Worm (Caenorhabditis elegans): ENCODE data around the gene W02B12.1.

Gene W02B12.1

DNA sequence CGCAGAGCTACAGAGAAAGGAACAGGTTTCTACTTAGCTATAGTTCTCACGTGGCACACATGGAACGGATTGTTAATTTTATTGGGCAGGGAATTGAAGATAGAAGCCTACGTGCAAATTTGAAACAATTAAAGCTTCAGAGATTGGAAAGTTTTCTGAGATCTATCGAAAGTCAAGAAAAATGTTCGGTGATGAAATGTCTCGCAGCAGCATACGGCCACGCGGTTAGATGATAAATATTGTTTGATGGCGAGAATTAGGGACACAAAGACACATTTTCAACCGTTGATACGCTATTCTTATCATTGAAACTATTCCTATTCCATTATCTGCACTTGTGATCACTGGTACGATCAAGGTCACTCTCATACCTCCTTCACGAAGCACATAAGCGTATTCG lies 23.7 kb downstream of the W02B12.1 start:
- no peak for TF ChIP-seq tbx-37 (GFP tag; conservative IDR thresholded peaks at IDR 0.05)
- TF ChIP-seq tra-4 (tag; optimal IDR thresholded peaks at IDR 0.05), result no peak
- no peak for TF ChIP-seq pes-1 (GFP tag; IDR thresholded peaks at IDR 0.05)
- TF ChIP-seq ceh-13 (GFP tag; optimal IDR thresholded peaks at IDR 0.05), result no peak
- TF ChIP-seq aly-1 (tag; optimal IDR thresholded peaks at IDR 0.05), result no peak
- TF ChIP-seq scrt-1 (GFP tag; IDR thresholded peaks at IDR 0.05), result no peak
- TF ChIP-seq tbx-11 (GFP tag; IDR thresholded peaks at IDR 0.05), result no peak
- no peak for TF ChIP-seq flt-1 (GFP tag; IDR thresholded peaks at IDR 0.05)
- no peak for TF ChIP-seq hmbx-1 (tag; optimal IDR thresholded peaks at IDR 0.05)
- TF ChIP-seq ets-7 (tag; optimal IDR thresholded peaks at IDR 0.05), result no peak
- no peak for TF ChIP-seq sea-1 (GFP tag; conservative IDR thresholded peaks at IDR 0.05)
- TF ChIP-seq B0310.2 (tag; optimal IDR thresholded peaks at IDR 0.05), result no peak
- TF ChIP-seq F13C5.2 (tag; optimal IDR thresholded peaks at IDR 0.05), result no peak
- no peak for TF ChIP-seq hnd-1 (tag; optimal IDR thresholded peaks at IDR 0.05)

DNA sequence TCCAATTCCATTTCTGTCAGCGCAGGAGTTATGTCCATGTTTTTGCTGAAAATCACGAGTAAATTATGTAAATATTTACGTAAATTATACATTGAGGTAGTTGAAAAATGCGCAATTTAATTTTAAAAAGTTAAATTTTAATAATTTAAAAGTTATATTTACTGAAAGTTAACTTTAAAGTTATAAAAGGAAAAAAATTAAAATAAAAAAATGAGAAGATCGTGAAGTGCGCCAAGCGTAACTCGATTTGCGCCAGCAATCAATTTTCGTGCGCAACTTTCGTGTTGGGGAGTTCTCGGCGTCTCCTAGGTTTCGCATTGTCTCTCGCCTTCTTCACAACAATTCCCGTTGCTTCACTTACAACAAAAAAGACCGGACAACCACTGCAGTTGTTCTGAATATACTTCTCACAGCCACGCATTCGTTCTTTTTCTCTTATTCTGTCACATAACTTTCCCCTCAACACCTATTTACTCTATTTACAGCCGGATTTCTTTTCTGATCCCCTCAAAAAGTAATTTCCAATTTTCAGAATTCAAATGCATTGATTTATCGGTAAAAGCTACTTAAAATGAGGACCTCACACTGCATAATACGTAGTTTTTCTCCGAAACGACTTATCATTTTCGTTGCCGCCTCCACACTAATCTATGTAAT lies 24.8 kb downstream of the W02B12.1 start, which contains the start of the genes metl-1 and W02B12.11:
Gene metl-1, minus strand, starts transcription at position 51 of the 657 bp plus-strand sequence.
Gene W02B12.11, plus strand, starts transcription at position 337 of the 657 bp plus-strand sequence.
- TF ChIP-seq flt-1 (GFP tag; IDR thresholded peaks at IDR 0.05) (peak; percentile 72), hmg-4 (GFP tag; optimal IDR thresholded peaks at IDR 0.05) (peak; percentile 22), tbx-37 (GFP tag; conservative IDR thresholded peaks at IDR 0.05) (peak; percentile 62; the same call in 1 of the 2 replicates), F13C5.2 (tag; optimal IDR thresholded peaks at IDR 0.05) (peak; percentile 44), aly-1 (tag; optimal IDR thresholded peaks at IDR 0.05) (no peak)

DNA sequence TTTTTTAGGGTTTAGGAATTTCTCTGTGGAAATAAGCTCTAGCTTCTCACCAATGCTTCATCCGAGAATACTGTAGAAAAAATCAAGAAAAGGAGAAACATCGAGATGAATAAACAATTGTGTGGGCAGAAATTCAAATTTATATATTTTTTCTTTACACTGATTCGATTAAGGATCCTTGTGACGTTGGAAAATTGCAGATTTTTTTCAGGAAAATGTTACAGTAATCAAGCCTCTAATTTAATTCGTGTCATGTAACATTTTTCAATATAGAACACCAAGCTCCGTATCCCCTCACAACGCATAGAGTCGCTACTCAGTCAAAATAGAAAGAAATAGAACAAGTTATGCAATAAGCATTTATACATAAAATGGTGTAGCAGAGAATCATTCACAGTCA lies 27.6 kb downstream of the W02B12.1 start, which contains the start of gene W02B12.16:
Gene W02B12.16, minus strand, starts transcription at position 101 of the 400 bp plus-strand sequence.
- TF ChIP-seq pes-1 (GFP tag; IDR thresholded peaks at IDR 0.05) (no peak), ama-1 (optimal IDR thresholded peaks at IDR 0.05) (no peak), hmbx-1 (tag; optimal IDR thresholded peaks at IDR 0.05) (no peak), tbx-11 (GFP tag; IDR thresholded peaks at IDR 0.05) (no peak), hnd-1 (tag; optimal IDR thresholded peaks at IDR 0.05) (no peak), ceh-36 (tag; optimal IDR thresholded peaks at IDR 0.05) (no peak), ceh-13 (GFP tag; optimal IDR thresholded peaks at IDR 0.05) (no peak), scrt-1 (GFP tag; IDR thresholded peaks at IDR 0.05) (no peak), B0310.2 (tag; optimal IDR thresholded peaks at IDR 0.05) (no peak), hmg-4 (GFP tag; optimal IDR thresholded peaks at IDR 0.05) (no peak), flt-1 (GFP tag; IDR thresholded peaks at IDR 0.05) (no peak), tra-4 (tag; optimal IDR thresholded peaks at IDR 0.05) (no peak), ets-7 (tag; optimal IDR thresholded peaks at IDR 0.05) (no peak), F13C5.2 (tag; optimal IDR thresholded peaks at IDR 0.05) (no peak), sea-1 (GFP tag; conservative IDR thresholded peaks at IDR 0.05) (no peak)

DNA sequence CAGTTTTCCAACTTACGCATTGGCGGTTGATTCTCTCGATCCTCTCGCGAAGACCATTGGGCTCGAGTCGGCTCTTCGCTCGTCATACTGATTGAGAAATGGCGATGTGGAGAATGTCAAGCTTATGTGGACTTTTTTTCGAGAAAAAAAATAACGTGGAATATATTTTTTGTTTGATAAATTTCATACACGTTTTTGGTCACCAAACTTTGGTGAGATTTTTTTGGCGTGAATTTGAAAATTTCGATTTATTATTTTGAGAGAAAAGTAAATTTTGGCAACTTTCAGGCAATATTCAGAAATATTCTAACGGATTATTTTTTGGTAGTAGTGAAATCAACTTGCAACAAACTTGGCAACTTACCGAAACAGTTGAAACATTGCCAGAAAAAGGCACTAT lies 30.3 kb downstream of the W02B12.1 start, which contains the start of gene W02B12.12:
Gene W02B12.12, minus strand, starts transcription at position 101 of the 400 bp plus-strand sequence.
- TF ChIP-seq hmbx-1 (tag; optimal IDR thresholded peaks at IDR 0.05) (no peak), ama-1 (optimal IDR thresholded peaks at IDR 0.05) (no peak), tbx-11 (GFP tag; IDR thresholded peaks at IDR 0.05) (no peak), ets-7 (tag; optimal IDR thresholded peaks at IDR 0.05) (no peak), tra-4 (tag; optimal IDR thresholded peaks at IDR 0.05) (no peak), ceh-13 (GFP tag; optimal IDR thresholded peaks at IDR 0.05) (no peak), aly-1 (tag; optimal IDR thresholded peaks at IDR 0.05) (no peak), hnd-1 (tag; optimal IDR thresholded peaks at IDR 0.05) (no peak), B0310.2 (tag; optimal IDR thresholded peaks at IDR 0.05) (no peak), tbx-37 (GFP tag; conservative IDR thresholded peaks at IDR 0.05) (no peak)

DNA sequence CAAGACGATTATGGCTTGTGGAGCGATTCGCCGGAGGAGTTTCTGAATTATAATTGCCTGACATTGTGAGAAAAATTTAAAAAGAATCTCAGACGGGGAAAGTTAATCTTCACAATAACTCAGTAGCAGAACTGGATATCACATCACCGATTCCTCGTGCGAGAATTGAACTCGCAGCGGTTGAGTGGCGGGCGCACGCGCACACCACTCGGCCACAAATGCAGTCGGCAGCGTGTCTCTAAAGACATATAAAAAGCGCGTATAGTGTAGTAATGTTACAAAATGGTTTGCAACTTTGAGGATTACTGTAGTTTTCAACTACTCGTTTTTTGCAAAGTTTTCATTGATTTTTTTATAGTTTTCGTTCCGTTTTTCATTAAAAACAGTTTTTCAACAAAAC lies 35.8 kb downstream of the W02B12.1 start:
- TF ChIP-seq hmbx-1 (tag; optimal IDR thresholded peaks at IDR 0.05), result peak; percentile 89
- TF ChIP-seq pes-1 (GFP tag; IDR thresholded peaks at IDR 0.05), result peak; percentile 97
- peak; percentile 94 for TF ChIP-seq hnd-1 (tag; optimal IDR thresholded peaks at IDR 0.05)
- peak; percentile 93 for TF ChIP-seq ceh-13 (GFP tag; optimal IDR thresholded peaks at IDR 0.05)
- peak; percentile 96 for TF ChIP-seq tbx-11 (GFP tag; IDR thresholded peaks at IDR 0.05)
- TF ChIP-seq tbx-37 (GFP tag; conservative IDR thresholded peaks at IDR 0.05), result peak; percentile 98
- TF ChIP-seq scrt-1 (GFP tag; IDR thresholded peaks at IDR 0.05), result peak; percentile 95
- TF ChIP-seq tra-4 (tag; optimal IDR thresholded peaks at IDR 0.05), result peak; percentile 93
- peak; percentile 97 for TF ChIP-seq aly-1 (tag; optimal IDR thresholded peaks at IDR 0.05)
- TF ChIP-seq ets-7 (tag; optimal IDR thresholded peaks at IDR 0.05), result peak; percentile 89
- TF ChIP-seq flt-1 (GFP tag; IDR thresholded peaks at IDR 0.05), result peak; percentile 97
- no peak for TF ChIP-seq ama-1 (optimal IDR thresholded peaks at IDR 0.05)
- TF ChIP-seq ceh-36 (tag; optimal IDR thresholded peaks at IDR 0.05), result peak; percentile 97
- peak; percentile 97 for TF ChIP-seq B0310.2 (tag; optimal IDR thresholded peaks at IDR 0.05)
- TF ChIP-seq F13C5.2 (tag; optimal IDR thresholded peaks at IDR 0.05), result peak; percentile 97
- TF ChIP-seq sea-1 (GFP tag; conservative IDR thresholded peaks at IDR 0.05), result peak; percentile 97
- TF ChIP-seq hmg-4 (GFP tag; optimal IDR thresholded peaks at IDR 0.05), result peak; percentile 98

DNA sequence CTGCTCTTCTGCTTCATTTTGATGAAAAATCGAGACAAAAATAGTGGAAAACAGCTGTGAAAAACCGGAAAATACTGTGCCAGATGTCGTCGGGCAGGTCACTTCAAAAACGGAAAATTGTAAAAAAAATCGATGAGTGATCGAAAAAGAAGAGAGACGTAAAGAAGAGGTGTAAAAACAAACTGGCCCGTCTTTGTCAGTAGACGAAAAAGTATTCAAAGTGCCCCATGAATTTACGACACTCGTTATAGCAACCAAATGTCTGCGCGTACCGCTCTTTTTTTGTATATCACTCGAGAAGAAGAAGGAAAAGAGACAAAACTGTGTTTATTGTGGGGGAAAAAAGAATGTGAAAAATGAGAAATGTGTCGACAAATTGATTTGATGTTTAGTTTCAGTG lies 36.4 kb downstream of the W02B12.1 start, which contains the start of gene twk-5:
Gene twk-5, minus strand, starts transcription at position 101 of the 400 bp plus-strand sequence.
- TF ChIP-seq scrt-1 (GFP tag; IDR thresholded peaks at IDR 0.05), result no peak
- TF ChIP-seq pes-1 (GFP tag; IDR thresholded peaks at IDR 0.05), result no peak
- TF ChIP-seq tbx-11 (GFP tag; IDR thresholded peaks at IDR 0.05), result no peak
- no peak for TF ChIP-seq ceh-36 (tag; optimal IDR thresholded peaks at IDR 0.05)
- no peak for TF ChIP-seq B0310.2 (tag; optimal IDR thresholded peaks at IDR 0.05)

DNA sequence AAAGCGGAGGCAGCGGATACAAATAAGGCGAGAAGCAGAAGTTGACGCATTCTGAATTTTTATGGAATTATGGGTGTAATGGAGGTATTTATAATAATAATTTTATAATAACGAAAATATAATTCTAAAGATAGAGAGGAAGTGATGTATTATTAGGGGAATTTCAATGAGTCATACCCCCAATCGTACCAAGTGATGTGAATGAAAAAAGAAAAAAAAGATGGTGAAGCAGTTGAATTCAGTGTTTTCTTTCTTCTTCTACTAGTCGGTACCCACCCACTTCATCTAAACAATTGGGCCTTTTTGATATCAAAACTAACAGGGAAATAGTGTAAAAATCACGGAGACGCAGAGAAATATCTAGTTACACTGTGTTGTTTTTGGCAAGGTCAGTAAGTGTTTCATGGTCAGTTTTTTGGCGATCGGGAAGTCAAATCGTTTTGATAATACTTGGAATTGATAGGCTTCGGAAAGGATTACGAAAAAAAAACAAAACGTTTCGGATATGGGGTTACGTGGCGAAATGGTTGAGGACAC lies 37.9 kb downstream of the W02B12.1 start, which contains the start of gene ttr-18:
Gene ttr-18, minus strand, starts transcription at position 51 of the 537 bp plus-strand sequence.
- TF ChIP-seq ceh-36 (tag; optimal IDR thresholded peaks at IDR 0.05), result no peak
- TF ChIP-seq tbx-11 (GFP tag; IDR thresholded peaks at IDR 0.05), result no peak

Data from whole organism, early embryonic.